Worm (Caenorhabditis elegans) whole organism, late embryonic: Measurements from ENCODE around the gene rmh-2.

Experiments
- K02D7.2 ChIP-seq: sonication (generic microtip); optimal IDR thresholded peaks from 2 replicates; lab custom pipeline; 2017; ENCODE audit warnings: mild to moderate bottlenecking, missing genetic modification characterization, missing compliant biosample characterization
- K09A11.1 ChIP-seq: sonication (generic microtip); optimal IDR thresholded peaks from 2 replicates; lab custom pipeline; 2017; ENCODE audit warnings: antibody characterized with exemption, mild to moderate bottlenecking, missing genetic modification characterization, missing compliant biosample characterization; ENCODE audit not compliant: insufficient read depth
- T23F11.4 ChIP-seq: fragments of 200-800 bp; sonication (Bioruptor generic); optimal IDR thresholded peaks from 2 replicates; lab custom pipeline; 2018; ENCODE audit warnings: mild to moderate bottlenecking, missing genetic modification characterization, missing compliant biosample characterization
- Y22D7AL.16 ChIP-seq: sonication (generic microtip); optimal IDR thresholded peaks from 2 replicates; lab custom pipeline; 2016; ENCODE audit warnings: missing genetic modification characterization, missing compliant biosample characterization
- ahr-1 ChIP-seq: sonication (generic microtip); optimal IDR thresholded peaks from 2 replicates; lab custom pipeline; 2016; ENCODE audit warnings: missing genetic modification characterization, missing compliant biosample characterization
- ceh-14 ChIP-seq: sonication (generic microtip); optimal IDR thresholded peaks from 2 replicates; lab custom pipeline; 2016; ENCODE audit warnings: missing genotype, missing genetic modification characterization, missing compliant biosample characterization
- ceh-19 ChIP-seq: fragments of 200-800 bp; sonication (Bioruptor generic); optimal IDR thresholded peaks from 2 replicates; lab custom pipeline; 2018; ENCODE audit warnings: mild to moderate bottlenecking, missing genetic modification characterization, missing compliant biosample characterization
- ceh-31 ChIP-seq: sonication (generic microtip); optimal IDR thresholded peaks from 2 replicates; lab custom pipeline; 2016; ENCODE audit warnings: missing genetic modification characterization, missing compliant biosample characterization
- ceh-34 ChIP-seq: sonication (generic microtip); optimal IDR thresholded peaks from 2 replicates; lab custom pipeline; 2016; ENCODE audit warnings: mild to moderate bottlenecking, missing genetic modification characterization, missing compliant biosample characterization
- ceh-48 ChIP-seq: sonication (generic microtip); optimal IDR thresholded peaks from 2 replicates; lab custom pipeline; 2016; ENCODE audit warnings: missing genetic modification characterization, inconsistent platforms, missing compliant biosample characterization
- ceh-9 ChIP-seq: sonication (generic microtip); optimal IDR thresholded peaks from 2 replicates; lab custom pipeline; 2016; ENCODE audit warnings: mild to moderate bottlenecking, missing genetic modification characterization, inconsistent platforms, missing compliant biosample characterization
- che-1 ChIP-seq: sonication (generic microtip); optimal IDR thresholded peaks from 2 replicates; lab custom pipeline; 2016; ENCODE audit warnings: mild to moderate bottlenecking, missing genetic modification characterization, missing compliant biosample characterization
- dve-1 ChIP-seq: sonication (generic microtip); optimal IDR thresholded peaks from 2 replicates; lab custom pipeline; 2017; ENCODE audit warnings: antibody characterized with exemption, mild to moderate bottlenecking, missing genetic modification characterization, missing compliant biosample characterization
- elt-2 ChIP-seq: sonication (generic microtip); optimal IDR thresholded peaks from 2 replicates; lab custom pipeline; 2016; ENCODE audit warnings: missing genetic modification reagents, missing genetic modification characterization, missing compliant biosample characterization
- eyg-1 ChIP-seq: sonication (generic microtip); optimal IDR thresholded peaks from 2 replicates; lab custom pipeline; 2016; ENCODE audit warnings: missing genotype, missing genetic modification characterization, missing compliant biosample characterization
- fkh-10 ChIP-seq: fragments of 150-350 bp; optimal IDR thresholded peaks from 2 replicates; lab custom pipeline; 2014; ENCODE audit warnings: missing biosample characterization, missing genetic modification reagents, missing genetic modification characterization
- gmeb-2 ChIP-seq: sonication (generic microtip); optimal IDR thresholded peaks from 2 replicates; lab custom pipeline; 2016; ENCODE audit warnings: missing genetic modification characterization, inconsistent platforms, missing compliant biosample characterization
- hlh-6 ChIP-seq: sonication (generic microtip); optimal IDR thresholded peaks from 2 replicates; lab custom pipeline; 2016; ENCODE audit warnings: missing genotype, missing genetic modification characterization, missing compliant biosample characterization
- lim-6 ChIP-seq: sonication (generic microtip); optimal IDR thresholded peaks from 2 replicates; lab custom pipeline; 2016; ENCODE audit warnings: missing genetic modification characterization, missing compliant biosample characterization
- lin-11 ChIP-seq: fragments of 200-800 bp; sonication (Bioruptor generic); optimal IDR thresholded peaks from 2 replicates; lab custom pipeline; 2018; ENCODE audit warnings: mild to moderate bottlenecking, missing genetic modification characterization, missing compliant biosample characterization
- madf-2 ChIP-seq: sonication (generic microtip); optimal IDR thresholded peaks from 2 replicates; lab custom pipeline; 2017; ENCODE audit warnings: missing genetic modification characterization, missing compliant biosample characterization
- nfya-1 ChIP-seq: sonication (generic microtip); optimal IDR thresholded peaks from 2 replicates; lab custom pipeline; 2017; ENCODE audit warnings: missing genetic modification characterization, mild to moderate bottlenecking, missing compliant biosample characterization, antibody characterized with exemption, moderate library complexity
- nhr-11 ChIP-seq: fragments of 150-350 bp; optimal IDR thresholded peaks from 2 replicates; lab custom pipeline; 2014; ENCODE audit warnings: missing biosample characterization, missing genetic modification characterization
- npax-4 ChIP-seq: sonication (generic microtip); optimal IDR thresholded peaks from 2 replicates; lab custom pipeline; 2016; ENCODE audit warnings: missing genetic modification characterization, missing compliant biosample characterization
- odd-2 ChIP-seq: sonication (generic microtip); optimal IDR thresholded peaks from 2 replicates; lab custom pipeline; 2017; ENCODE audit warnings: antibody characterized with exemption, mild to moderate bottlenecking, missing genetic modification characterization, missing compliant biosample characterization
- pag-3 ChIP-seq: sonication (generic microtip); optimal IDR thresholded peaks from 2 replicates; lab custom pipeline; 2016; ENCODE audit warnings: missing compliant biosample characterization, missing genetic modification characterization, borderline replicate concordance
- pha-2 ChIP-seq: sonication (generic microtip); optimal IDR thresholded peaks from 2 replicates; lab custom pipeline; 2017; ENCODE audit warnings: mild to moderate bottlenecking, missing genetic modification characterization, missing compliant biosample characterization
- pha-4 ChIP-seq: fragments of 150-350 bp; optimal IDR thresholded peaks from 2 replicates; lab custom pipeline; 2018; ENCODE audit warnings: missing biosample characterization, missing genetic modification reagents, missing genetic modification characterization
- ref-2 ChIP-seq: sonication (generic microtip); optimal IDR thresholded peaks from 2 replicates; lab custom pipeline; 2016; ENCODE audit warnings: missing genetic modification characterization, missing compliant biosample characterization
- rnt-1 ChIP-seq: sonication (generic microtip); optimal IDR thresholded peaks from 2 replicates; lab custom pipeline; 2016; ENCODE audit warnings: missing genetic modification characterization, missing compliant biosample characterization
- sdc-2 ChIP-seq: sonication (generic microtip); optimal IDR thresholded peaks from 2 replicates; lab custom pipeline; 2016; ENCODE audit warnings: missing genotype, missing genetic modification characterization, missing compliant biosample characterization
- sox-2 ChIP-seq: fragments of 200-800 bp; sonication (Bioruptor generic); IDR thresholded peaks from 2 replicates; pipeline ENCODE4 v1.3.6; 2022; ENCODE audit warnings: missing genetic modification reagents, missing genetic modification characterization, missing compliant biosample characterization
- sox-4 ChIP-seq: sonication (generic microtip); optimal IDR thresholded peaks from 2 replicates; lab custom pipeline; 2017; ENCODE audit warnings: mild to moderate bottlenecking, missing genetic modification characterization, inconsistent platforms, missing compliant biosample characterization
- tbx-2 ChIP-seq: sonication (generic microtip); optimal IDR thresholded peaks from 2 replicates; lab custom pipeline; 2016; ENCODE audit warnings: missing genetic modification characterization, missing compliant biosample characterization
- tbx-7 ChIP-seq: sonication (generic microtip); optimal IDR thresholded peaks from 2 replicates; lab custom pipeline; 2016; ENCODE audit warnings: missing genotype, missing genetic modification characterization, missing compliant biosample characterization
- unc-3 ChIP-seq, 2 experiments: fragments of 200-800 bp in 1 of 2; sonication (Bioruptor generic) in 1 of 2; sonication (generic microtip) in 1 of 2; conservative IDR thresholded peaks in 1 of 2; optimal IDR thresholded peaks in 1 of 2; 2 replicates each; pipeline versions ENCODE4 v1.3.6 to Lab custom; 2016 to 2022; ENCODE audit warnings: missing compliant biosample characterization in 2 of 2, missing genetic modification characterization in 2 of 2, missing genetic modification reagents in 1 of 2
- unc-42 ChIP-seq: sonication (generic microtip); optimal IDR thresholded peaks from 2 replicates; lab custom pipeline; 2016; ENCODE audit warnings: missing genotype, missing genetic modification characterization, missing compliant biosample characterization
- unc-55 ChIP-seq: sonication (generic microtip); optimal IDR thresholded peaks from 2 replicates; lab custom pipeline; 2017; ENCODE audit warnings: missing biosample characterization, missing genetic modification reagents, missing genetic modification characterization
- ztf-16 ChIP-seq: sonication (generic microtip); optimal IDR thresholded peaks from 2 replicates; lab custom pipeline; 2017; ENCODE audit warnings: missing genetic modification characterization, missing compliant biosample characterization

rmh-2 gene

ce11 chrV:9930612-9931065, at the start of gene rmh-2, which contains the start of gene suds-3:
TSS of gene rmh-2 (minus strand) at chrV:9930775.
TSS of gene suds-3 (plus strand) at chrV:9931015.
- TF ChIP-seq lim-6 (tag; lab: Kevin White, UChicago) (no peak), K09A11.1 (peak; percentile 49), nfya-1 (tag; lab: Kevin White, UChicago) (peak; percentile 43), T23F11.4 (GFP tag; lab: Kevin White, UChicago) (no peak), ceh-34 (peak; percentile 65), unc-55 (GFP tag; lab: Kevin White, UChicago) (no peak), tbx-2 (tag; lab: Kevin White, UChicago) (peak; percentile 38), elt-2 (tag; lab: Kevin White, UChicago) (peak; percentile 20), ceh-31 (peak; percentile 4), odd-2 (no peak), K02D7.2 (tag; lab: Kevin White, UChicago) (no peak)

- TF ChIP-seq ceh-31: peak; percentile 63
- TF ChIP-seq unc-42 (tag; lab: Kevin White, UChicago): peak; percentile 25
- peak; percentile 65 for TF ChIP-seq ceh-48 (tag; lab: Kevin White, UChicago)
- peak; percentile 16 for TF ChIP-seq tbx-2 (tag; lab: Kevin White, UChicago)
- no peak for TF ChIP-seq nfya-1 (tag; lab: Kevin White, UChicago)
Measured at ce11 chrV:9978425-9978824, 47.9 kb upstream of the rmh-2 start.

DNA sequence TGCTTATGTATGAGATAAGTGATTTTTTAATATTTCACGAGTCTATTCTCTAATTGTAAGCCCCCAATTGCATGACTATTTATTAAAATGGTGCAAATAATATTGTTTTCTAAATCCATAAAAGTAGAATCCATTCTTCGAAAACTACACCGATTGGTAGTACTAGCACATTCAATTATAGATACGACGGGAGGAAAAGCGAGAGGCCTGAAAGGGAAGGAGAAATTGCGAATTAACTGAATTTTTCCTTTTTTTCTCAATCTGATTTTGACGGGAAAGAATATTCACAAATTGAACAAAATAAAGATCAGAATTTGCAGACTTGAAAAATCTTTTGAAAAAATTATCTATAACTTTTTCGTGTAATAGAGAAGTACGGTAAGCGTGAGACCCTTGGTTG, 46.6 kb upstream of the rmh-2 start:
- TF ChIP-seq ceh-9 (tag; lab: Kevin White, UChicago): no peak
- TF ChIP-seq eyg-1: no peak
- no peak for TF ChIP-seq tbx-2 (tag; lab: Kevin White, UChicago)
- no peak for TF ChIP-seq sdc-2 (tag; lab: Kevin White, UChicago)
- peak; percentile 54 for TF ChIP-seq unc-42 (tag; lab: Kevin White, UChicago)
- TF ChIP-seq lim-6 (tag; lab: Kevin White, UChicago): no peak
- TF ChIP-seq, all 69 proteins: peak for 1

DNA sequence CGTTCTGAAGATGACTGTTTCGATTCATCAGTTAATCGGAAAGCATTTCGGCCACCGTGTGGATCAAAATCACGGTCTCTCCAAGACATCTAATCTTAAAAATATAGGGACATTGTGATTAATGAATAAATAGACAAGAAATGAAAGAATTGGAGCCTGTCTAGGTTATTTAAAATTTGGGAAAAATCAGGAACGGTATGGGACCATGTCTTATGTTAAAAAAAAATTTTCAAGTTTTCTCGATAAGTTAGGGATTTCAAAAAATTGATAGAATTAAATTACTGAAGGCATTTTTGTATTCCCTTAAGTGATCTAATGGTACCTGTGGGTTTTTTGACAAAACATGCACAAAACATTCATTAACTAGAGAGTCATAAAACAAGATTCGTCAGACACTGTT, 45.6 kb upstream of the rmh-2 start, which contains the start of gene unc-41:
TSS of gene unc-41 (minus strand) at position 101 of the 400 bp plus-strand sequence.
- no peak for TF ChIP-seq tbx-7
- TF ChIP-seq pha-2: no peak

- TF ChIP-seq unc-42 (tag; lab: Kevin White, UChicago): peak; percentile 62
- peak; percentile 28 for TF ChIP-seq nfya-1 (tag; lab: Kevin White, UChicago)
- no peak for TF ChIP-seq lim-6 (tag; lab: Kevin White, UChicago)
- TF ChIP-seq ceh-31: peak; percentile 30
Measured at ce11 chrV:9974264-9974663, 43.7 kb upstream of the rmh-2 start.

DNA sequence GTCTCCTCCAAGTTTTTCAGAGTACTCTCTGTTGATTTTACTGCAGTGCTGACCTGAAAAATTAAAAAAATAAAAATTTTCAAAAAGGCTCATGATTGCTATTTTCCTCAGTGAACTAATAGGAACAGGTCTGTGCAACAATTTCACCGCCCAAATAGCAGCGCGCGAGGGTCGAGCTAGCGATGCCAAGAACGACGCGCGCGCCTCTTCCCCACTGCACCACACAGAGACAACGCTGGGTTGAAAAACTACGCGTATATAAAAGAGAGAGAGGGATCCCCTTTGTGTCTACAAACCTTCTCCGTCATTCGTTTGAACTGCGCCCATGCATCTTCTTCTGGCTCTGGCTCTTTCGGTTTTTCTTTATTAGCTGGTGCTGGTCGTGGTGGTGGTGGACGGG, 39.5 kb upstream of the rmh-2 start:
- TF ChIP-seq rnt-1 (tag; lab: Kevin White, UChicago): peak; percentile 77
- peak; percentile 97 for TF ChIP-seq gmeb-2 (tag; lab: Kevin White, UChicago)
- TF ChIP-seq ceh-19 (GFP tag; lab: Kevin White, UChicago): peak; percentile 96
- TF ChIP-seq pag-3 (tag; lab: Kevin White, UChicago): peak; percentile 85
- peak; percentile 95 for TF ChIP-seq ceh-34
- TF ChIP-seq sox-2 (GFP tag; lab: Robert Waterston, UW): peak; percentile 89
- peak; percentile 95 for TF ChIP-seq ceh-14
- peak; percentile 15 for TF ChIP-seq fkh-10 (GFP tag; lab: Kevin White, UChicago)
- TF ChIP-seq ref-2: peak; percentile 83
- TF ChIP-seq pha-2: peak; percentile 80
- peak; percentile 63 for TF ChIP-seq ahr-1 (tag; lab: Kevin White, UChicago)
- peak; percentile 93 for TF ChIP-seq sox-4 (tag; lab: Kevin White, UChicago)
- no peak for TF ChIP-seq nhr-11 (tag; lab: Kevin White, UChicago)
- peak; percentile 43 for TF ChIP-seq odd-2
- TF ChIP-seq lim-6 (tag; lab: Kevin White, UChicago): peak; percentile 77
- TF ChIP-seq madf-2 (tag; lab: Kevin White, UChicago): peak; percentile 87
- TF ChIP-seq ceh-31: peak; percentile 82
- TF ChIP-seq hlh-6 (tag; lab: Kevin White, UChicago): peak; percentile 95
- peak; percentile 90 for TF ChIP-seq npax-4
- TF ChIP-seq unc-3 (GFP tag; conservative IDR thresholded peaks at IDR 0.05; lab: Robert Waterston, UW): peak; percentile 82
- peak; percentile 90 for TF ChIP-seq unc-3 (tag; optimal IDR thresholded peaks at IDR 0.05; lab: Kevin White, UChicago)
- TF ChIP-seq lin-11 (tag; lab: Kevin White, UChicago): peak; percentile 88
- peak; percentile 87 for TF ChIP-seq Y22D7AL.16
- peak; percentile 95 for TF ChIP-seq ztf-16 (tag; lab: Kevin White, UChicago)
- TF ChIP-seq eyg-1: peak; percentile 81
- peak; percentile 89 for TF ChIP-seq K02D7.2 (tag; lab: Kevin White, UChicago)
- TF ChIP-seq tbx-2 (tag; lab: Kevin White, UChicago): peak; percentile 89
- TF ChIP-seq pha-4 (tag; lab: Kevin White, UChicago): no peak
- TF ChIP-seq che-1 (tag; lab: Kevin White, UChicago): peak; percentile 91
- peak; percentile 76 for TF ChIP-seq dve-1 (tag; lab: Kevin White, UChicago)
